Worm (Caenorhabditis elegans): ENCODE results near the gene C35B1.2.

Gene C35B1.2

ce11 chrIV:4068480-4068879 lies 17.5 kb upstream of the C35B1.2 start, which contains the start of gene fbxb-55:
Gene fbxb-55 (plus strand): TSS chrIV:4068780.
- TF ChIP-seq fkh-10 (GFP tag; optimal IDR thresholded peaks at IDR 0.05) (no peak), ceh-28 (tag; optimal IDR thresholded peaks at IDR 0.05) (no peak), nhr-43 (tag; optimal IDR thresholded peaks at IDR 0.05; ENCODE audit: poor library complexity, severe bottlenecking) (no peak), nhr-23 (tag; optimal IDR thresholded peaks at IDR 0.05) (no peak)

- no peak for TF ChIP-seq ceh-16 (tag; optimal IDR thresholded peaks at IDR 0.05)
- TF ChIP-seq hmg-11 (tag; optimal IDR thresholded peaks at IDR 0.05): no peak
- no peak for TF ChIP-seq nhr-43 (tag; optimal IDR thresholded peaks at IDR 0.05; ENCODE audit: poor library complexity, severe bottlenecking)
- TF ChIP-seq ama-1 (optimal IDR thresholded peaks at IDR 0.05): no peak
- no peak for TF ChIP-seq nhr-25 (tag; optimal IDR thresholded peaks at IDR 0.05)
- no peak for TF ChIP-seq fos-1 (tag; optimal IDR thresholded peaks at IDR 0.05)
- no peak for TF ChIP-seq jun-1 (tag; optimal IDR thresholded peaks at IDR 0.05)
- no peak for TF ChIP-seq fkh-2 (tag; optimal IDR thresholded peaks at IDR 0.05)
- no peak for TF ChIP-seq nhr-67 (tag; optimal IDR thresholded peaks at IDR 0.05)
- TF ChIP-seq egl-27 (tag; optimal IDR thresholded peaks at IDR 0.05): no peak
- TF ChIP-seq ceh-82 (tag; optimal IDR thresholded peaks at IDR 0.05): no peak
- no peak for TF ChIP-seq ztf-11 (tag; optimal IDR thresholded peaks at IDR 0.05)
- TF ChIP-seq ztf-4 (tag; optimal IDR thresholded peaks at IDR 0.05): no peak
- no peak for TF ChIP-seq nhr-237 (tag; optimal IDR thresholded peaks at IDR 0.05)
Measured at ce11 chrIV:4070810-4071209, 15.2 kb upstream of the C35B1.2 start.

- TF ChIP-seq nhr-237 (tag; optimal IDR thresholded peaks at IDR 0.05) (no peak), jun-1 (tag; optimal IDR thresholded peaks at IDR 0.05) (no peak), egl-27 (tag; optimal IDR thresholded peaks at IDR 0.05) (no peak), nhr-11 (tag; optimal IDR thresholded peaks at IDR 0.05) (no peak), nhr-77 (tag; optimal IDR thresholded peaks at IDR 0.05) (no peak), ceh-9 (tag; optimal IDR thresholded peaks at IDR 0.05) (no peak), pha-4 (tag; optimal IDR thresholded peaks at IDR 0.05) (no peak), ceh-82 (tag; optimal IDR thresholded peaks at IDR 0.05) (no peak), pqm-1 (tag; optimal IDR thresholded peaks at IDR 0.05) (no peak)
Measured at ce11 chrIV:4072027-4072426, 14.0 kb upstream of the C35B1.2 start, which contains the start of gene pqn-75. Gene pqn-75 (plus strand): TSS chrIV:4072327.

ce11 chrIV:4074610-4075009 lies 11.4 kb upstream of the C35B1.2 start, which contains the start of gene W03D2.9:
Gene W03D2.9 (minus strand): TSS chrIV:4074710.
- no peak for TF ChIP-seq nhr-237 (tag; optimal IDR thresholded peaks at IDR 0.05)
- TF ChIP-seq nfya-1 (tag; optimal IDR thresholded peaks at IDR 0.05; ENCODE audit: insufficient read depth): no peak
- TF ChIP-seq unc-62 (GFP tag; optimal IDR thresholded peaks at IDR 0.05): no peak
- TF ChIP-seq nhr-76 (tag; optimal IDR thresholded peaks at IDR 0.05): no peak
- no peak for TF ChIP-seq ceh-16 (tag; optimal IDR thresholded peaks at IDR 0.05)
- TF ChIP-seq egl-5 (tag; optimal IDR thresholded peaks at IDR 0.05): no peak
- TF ChIP-seq ZK546.5 (tag; optimal IDR thresholded peaks at IDR 0.05): no peak
- no peak for TF ChIP-seq nhr-25 (tag; optimal IDR thresholded peaks at IDR 0.05)
- no peak for TF ChIP-seq elt-2 (tag; optimal IDR thresholded peaks at IDR 0.05)
- TF ChIP-seq jun-1 (tag; optimal IDR thresholded peaks at IDR 0.05): no peak
- no peak for TF ChIP-seq ztf-11 (tag; optimal IDR thresholded peaks at IDR 0.05)
- TF ChIP-seq R02D3.7 (tag; optimal IDR thresholded peaks at IDR 0.05): no peak
- no peak for TF ChIP-seq lin-39 (tag; optimal IDR thresholded peaks at IDR 0.05)
- no peak for TF ChIP-seq daf-12 (tag; optimal IDR thresholded peaks at IDR 0.05)
- no peak for TF ChIP-seq nhr-28 (tag; optimal IDR thresholded peaks at IDR 0.05)
- TF ChIP-seq unc-39 (tag; optimal IDR thresholded peaks at IDR 0.05): no peak
- TF ChIP-seq hmg-11 (tag; optimal IDR thresholded peaks at IDR 0.05): no peak
- TF ChIP-seq lsy-12 (tag; optimal IDR thresholded peaks at IDR 0.05): no peak

ce11 chrIV:4076690-4077295 lies 9.2 kb upstream of the C35B1.2 start:
- TF ChIP-seq lin-39 (tag; optimal IDR thresholded peaks at IDR 0.05) (no peak), R02D3.7 (tag; optimal IDR thresholded peaks at IDR 0.05) (no peak), pqm-1 (tag; optimal IDR thresholded peaks at IDR 0.05) (no peak)
